Fruit fly (Drosophila melanogaster) whole organism, pupa: ENCODE data around the gene CG12105.

Experiments
- CG10348 ChIP-seq: fragments of 200-800 bp; sonication (Bioruptor generic); IDR thresholded peaks from 2 replicates; pipeline ENCODE4 v1.3.6; 2022; ENCODE audit warnings: missing biosample characterization, missing genetic modification characterization
- CG12605 ChIP-seq: fragments of 200-800 bp; sonication (Bioruptor generic); IDR thresholded peaks from 2 replicates; pipeline ENCODE4 v1.3.6; 2022; ENCODE audit warnings: missing biosample characterization, missing genetic modification characterization
- CG13204 ChIP-seq: fragments of 200-800 bp; sonication (Bioruptor generic); optimal IDR thresholded peaks from 2 replicates; lab custom pipeline; 2018; ENCODE audit warnings: missing biosample characterization, mild to moderate bottlenecking, missing genetic modification characterization, moderate library complexity
- CG14655 ChIP-seq: fragments of 200-800 bp; sonication (Bioruptor generic); optimal IDR thresholded peaks from 3 replicates; lab custom pipeline; 2017; ENCODE audit warnings: mild to moderate bottlenecking, missing biosample characterization, missing genetic modification reagents, missing genetic modification characterization
- CG15710 ChIP-seq: fragments of 200-800 bp; sonication (Bioruptor generic); optimal IDR thresholded peaks from 2 replicates; lab custom pipeline; 2018; ENCODE audit warnings: missing biosample characterization, mild to moderate bottlenecking, missing genetic modification characterization, moderate library complexity
- CG17806 ChIP-seq: fragments of 200-800 bp; sonication (Bioruptor generic); optimal IDR thresholded peaks from 2 replicates; lab custom pipeline; 2018; ENCODE audit warnings: missing biosample characterization, mild to moderate bottlenecking, missing genetic modification characterization, moderate library complexity
- CG32121 ChIP-seq: fragments of 200-800 bp; sonication (Bioruptor generic); IDR thresholded peaks from 2 replicates; pipeline ENCODE4 v1.3.6; 2022; ENCODE audit warnings: missing biosample characterization, missing genetic modification characterization
- CG34367 ChIP-seq: fragments of 200-800 bp; sonication (Bioruptor generic); optimal IDR thresholded peaks from 2 replicates; lab custom pipeline; 2018; ENCODE audit warnings: missing biosample characterization, mild to moderate bottlenecking, missing genetic modification characterization
- CG4496 ChIP-seq: fragments of 200-800 bp; sonication (Bioruptor generic); IDR thresholded peaks from 3 replicates; pipeline ENCODE4 v1.3.6; 2022; ENCODE audit warnings: missing biosample characterization, missing genetic modification characterization
- CG8159 ChIP-seq: fragments of 200-800 bp; sonication (Bioruptor generic); optimal IDR thresholded peaks from 3 replicates; lab custom pipeline; 2018; ENCODE audit warnings: missing biosample characterization, mild to moderate bottlenecking, missing genetic modification characterization, moderate library complexity
- CG8301 ChIP-seq: fragments of 200-800 bp; sonication (Bioruptor generic); optimal IDR thresholded peaks from 2 replicates; lab custom pipeline; 2018; ENCODE audit warnings: missing biosample characterization, mild to moderate bottlenecking, missing genetic modification characterization
- CG9948 ChIP-seq: fragments of 200-800 bp; sonication (Bioruptor generic); optimal IDR thresholded peaks from 2 replicates; lab custom pipeline; 2018; ENCODE audit warnings: missing biosample characterization, mild to moderate bottlenecking, missing genetic modification characterization, moderate library complexity
- D1 ChIP-seq: fragments of 200-800 bp; sonication (Bioruptor generic); optimal IDR thresholded peaks from 2 replicates; lab custom pipeline; 2018; ENCODE audit warnings: missing biosample characterization, mild to moderate bottlenecking, missing genetic modification characterization, moderate library complexity
- EcR ChIP-seq: fragments of 200-800 bp; sonication (Bioruptor generic); optimal IDR thresholded peaks from 3 replicates; lab custom pipeline; 2019; ENCODE audit warnings: missing biosample characterization, missing genetic modification characterization, mild to moderate bottlenecking, moderate library complexity, missing genetic modification reagents
- Ets98B ChIP-seq: fragments of 200-800 bp; sonication (Bioruptor generic); IDR thresholded peaks from 2 replicates; pipeline ENCODE4 v1.3.6; 2022; ENCODE audit warnings: missing biosample characterization, missing genetic modification characterization
- Pif1A ChIP-seq: fragments of 200-800 bp; sonication (Bioruptor generic); optimal IDR thresholded peaks from 3 replicates; lab custom pipeline; 2016; ENCODE audit warnings: missing biosample characterization, missing genetic modification characterization
- Pif1B ChIP-seq: fragments of 200-800 bp; sonication (Bioruptor generic); optimal IDR thresholded peaks from 3 replicates; lab custom pipeline; 2016; ENCODE audit warnings: missing biosample characterization, missing genetic modification characterization
- Snoo ChIP-seq: fragments of 200-800 bp; sonication (Bioruptor generic); optimal IDR thresholded peaks from 3 replicates; lab custom pipeline; 2017; ENCODE audit warnings: missing biosample characterization, mild to moderate bottlenecking, missing genetic modification characterization, inconsistent platforms
- fd96Ca ChIP-seq: fragments of 200-800 bp; sonication (Bioruptor generic); IDR thresholded peaks from 3 replicates; pipeline ENCODE4 v1.3.6; 2022; ENCODE audit warnings: missing biosample characterization, missing genetic modification characterization
- gl ChIP-seq: fragments of 200-800 bp; sonication (Bioruptor generic); optimal IDR thresholded peaks from 2 replicates; lab custom pipeline; 2018; ENCODE audit warnings: missing biosample characterization, mild to moderate bottlenecking, missing genetic modification characterization
- rn ChIP-seq: fragments of 200-800 bp; sonication (Bioruptor generic); IDR thresholded peaks from 2 replicates; pipeline ENCODE4 v1.3.6; 2022; ENCODE audit warnings: missing biosample characterization, missing genetic modification characterization

Gene CG12105

DNA sequence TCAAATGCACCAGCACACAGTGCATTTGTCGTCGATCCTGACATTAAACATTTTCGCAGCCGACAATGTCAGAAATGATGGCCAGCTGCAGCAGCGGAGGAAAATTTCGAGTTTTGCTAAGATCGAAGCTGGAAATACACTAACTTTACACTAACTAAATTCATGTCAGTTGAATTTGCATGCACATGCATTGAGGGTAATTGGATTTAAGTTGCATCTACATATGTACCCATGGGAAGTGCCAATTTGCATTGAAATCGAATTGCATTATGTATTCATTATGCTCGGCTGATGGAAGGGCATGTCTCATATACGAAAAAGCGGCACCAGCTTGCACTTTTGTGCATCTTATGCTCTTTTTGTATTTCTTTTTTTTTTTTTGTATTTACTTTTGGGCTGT is 30.8 kb downstream of the CG12105 start:
- peak; percentile 97 for TF ChIP-seq Ets98B (GFP tag; lab: Robert Waterston, UW)
- no peak for TF ChIP-seq EcR (GFP tag; lab: Kevin White, UChicago)
- peak; percentile 82 for TF ChIP-seq CG10348 (GFP tag; lab: Robert Waterston, UW)
- TF ChIP-seq CG34367 (tag; lab: Kevin White, UChicago) = peak; percentile 30
- TF ChIP-seq fd96Ca = peak; percentile 97
- TF ChIP-seq gl (tag; lab: Kevin White, UChicago) = peak; percentile 67
- TF ChIP-seq D1 (tag; lab: Kevin White, UChicago) = no peak
- peak; percentile 79 for TF ChIP-seq CG17806
- peak; percentile 93 for TF ChIP-seq rn (GFP tag; lab: Robert Waterston, UW)
- peak; percentile 88 for TF ChIP-seq CG12605 (GFP tag; lab: Robert Waterston, UW)
- TF ChIP-seq CG8301 (tag; lab: Kevin White, UChicago) = peak; percentile 86
- peak; percentile 84 for TF ChIP-seq Pif1B (GFP tag; lab: Kevin White, UChicago)
- peak; percentile 87 for TF ChIP-seq CG14655 (GFP tag; lab: Kevin White, UChicago)
- peak; percentile 95 for TF ChIP-seq CG32121
- peak; percentile 71 for TF ChIP-seq CG9948 (tag; lab: Kevin White, UChicago)
- TF ChIP-seq Snoo (tag; lab: Kevin White, UChicago) = peak; percentile 90
- peak; percentile 83 for TF ChIP-seq CG8159 (tag; lab: Kevin White, UChicago)
- peak; percentile 62 for TF ChIP-seq CG15710
- TF ChIP-seq Pif1A (GFP tag; lab: Kevin White, UChicago) = peak; percentile 90
- peak; percentile 96 for TF ChIP-seq CG4496
- TF ChIP-seq CG13204 (GFP tag; lab: Kevin White, UChicago) = no peak

DNA sequence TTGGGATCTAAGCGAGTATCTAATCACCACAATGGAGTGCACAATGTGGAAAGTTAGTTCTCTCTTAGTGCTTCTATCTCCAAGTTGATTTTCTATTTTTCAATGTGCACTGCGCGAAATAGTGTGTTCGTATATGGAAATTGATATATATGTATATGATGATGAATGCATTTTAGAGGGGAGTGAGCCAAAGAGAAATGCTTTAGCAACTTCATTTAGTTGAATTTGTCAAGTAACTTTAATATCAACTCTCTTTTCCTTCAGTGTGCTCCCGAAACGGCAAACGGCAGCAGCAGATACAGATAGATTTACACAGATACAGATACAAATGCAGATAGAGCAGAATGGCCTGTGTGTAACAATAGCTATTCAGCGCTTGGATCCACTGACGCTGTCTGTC is 31.6 kb downstream of the CG12105 start:
- TF ChIP-seq CG4496 (peak; percentile 89), Ets98B (GFP tag; lab: Robert Waterston, UW) (peak; percentile 92), CG13204 (GFP tag; lab: Kevin White, UChicago) (no peak), CG34367 (tag; lab: Kevin White, UChicago) (no peak), EcR (GFP tag; lab: Kevin White, UChicago) (no peak), fd96Ca (peak; percentile 90), D1 (tag; lab: Kevin White, UChicago) (no peak), CG15710 (no peak), Snoo (tag; lab: Kevin White, UChicago) (no peak), rn (GFP tag; lab: Robert Waterston, UW) (peak; percentile 49; the same call in 1 of the 2 replicates), CG9948 (tag; lab: Kevin White, UChicago) (peak; percentile 28), CG10348 (GFP tag; lab: Robert Waterston, UW) (peak; percentile 39; the same call in 1 of the 2 replicates), Pif1B (GFP tag; lab: Kevin White, UChicago) (peak; percentile 53), CG12605 (GFP tag; lab: Robert Waterston, UW) (peak; percentile 85), gl (tag; lab: Kevin White, UChicago) (no peak), CG8159 (tag; lab: Kevin White, UChicago) (no peak), Pif1A (GFP tag; lab: Kevin White, UChicago) (peak; percentile 84), CG14655 (GFP tag; lab: Kevin White, UChicago) (peak; percentile 54), CG8301 (tag; lab: Kevin White, UChicago) (peak; percentile 83), CG32121 (peak; percentile 71; the same call in 1 of the 2 replicates), CG17806 (no peak)

- TF ChIP-seq CG8301 (tag; lab: Kevin White, UChicago) (no peak), CG15710 (no peak), D1 (tag; lab: Kevin White, UChicago) (no peak), EcR (GFP tag; lab: Kevin White, UChicago) (no peak), Ets98B (GFP tag; lab: Robert Waterston, UW) (no peak), CG13204 (GFP tag; lab: Kevin White, UChicago) (no peak), CG9948 (tag; lab: Kevin White, UChicago) (no peak), rn (GFP tag; lab: Robert Waterston, UW) (no peak), CG14655 (GFP tag; lab: Kevin White, UChicago) (no peak), CG34367 (tag; lab: Kevin White, UChicago) (no peak), fd96Ca (no peak), CG10348 (GFP tag; lab: Robert Waterston, UW) (no peak), CG4496 (no peak), gl (tag; lab: Kevin White, UChicago) (no peak)
Observed at dm6 chr3L:1580821-1581220, 34.8 kb downstream of the CG12105 start.

DNA sequence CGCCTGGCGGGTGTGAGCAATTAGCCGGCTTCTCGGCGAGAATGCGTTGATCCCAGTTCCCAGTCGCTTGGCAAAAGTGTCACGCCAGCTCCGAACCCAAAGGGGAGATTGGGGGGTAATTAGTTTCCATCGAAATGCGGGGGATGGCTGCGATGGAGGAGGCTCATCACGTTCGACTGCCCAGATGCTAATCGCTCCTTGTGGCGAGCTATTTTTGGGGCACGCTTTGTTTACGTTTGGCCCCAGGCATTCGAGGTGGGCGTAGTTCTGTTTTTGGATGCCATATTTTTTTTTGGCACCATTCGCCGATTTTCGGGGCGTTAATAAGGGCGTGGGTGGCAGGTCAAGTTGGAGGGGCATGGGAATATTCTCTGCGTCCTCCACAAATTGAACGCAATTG is 35.4 kb downstream of the CG12105 start:
- TF ChIP-seq CG8301 (tag; lab: Kevin White, UChicago) (no peak), CG15710 (no peak), CG34367 (tag; lab: Kevin White, UChicago) (no peak), CG32121 (0 out of 2 replicates have a peak, but pooled peaks have one; percentile 13), Ets98B (GFP tag; lab: Robert Waterston, UW) (no peak)

dm6 chr3L:1579169-1579853 is 36.3 kb downstream of the CG12105 start:
- TF ChIP-seq CG4496 (no peak), CG17806 (peak; percentile 36), EcR (GFP tag; lab: Kevin White, UChicago) (peak; percentile 69), CG32121 (peak; percentile 38), CG10348 (GFP tag; lab: Robert Waterston, UW) (no peak), CG15710 (peak; percentile 38), CG8301 (tag; lab: Kevin White, UChicago) (peak; percentile 36), CG8159 (tag; lab: Kevin White, UChicago) (peak; percentile 36), D1 (tag; lab: Kevin White, UChicago) (no peak), CG14655 (GFP tag; lab: Kevin White, UChicago) (peak; percentile 51), CG34367 (tag; lab: Kevin White, UChicago) (peak; percentile 7), Ets98B (GFP tag; lab: Robert Waterston, UW) (peak; percentile 41), Snoo (tag; lab: Kevin White, UChicago) (no peak), gl (tag; lab: Kevin White, UChicago) (no peak), CG9948 (tag; lab: Kevin White, UChicago) (peak; percentile 33), CG13204 (GFP tag; lab: Kevin White, UChicago) (no peak)
- TF ChIP-seq, all 21 proteins: peak for 10
